Worm (Caenorhabditis elegans): ENCODE data around the gene Y41G9A.10.

DNA sequence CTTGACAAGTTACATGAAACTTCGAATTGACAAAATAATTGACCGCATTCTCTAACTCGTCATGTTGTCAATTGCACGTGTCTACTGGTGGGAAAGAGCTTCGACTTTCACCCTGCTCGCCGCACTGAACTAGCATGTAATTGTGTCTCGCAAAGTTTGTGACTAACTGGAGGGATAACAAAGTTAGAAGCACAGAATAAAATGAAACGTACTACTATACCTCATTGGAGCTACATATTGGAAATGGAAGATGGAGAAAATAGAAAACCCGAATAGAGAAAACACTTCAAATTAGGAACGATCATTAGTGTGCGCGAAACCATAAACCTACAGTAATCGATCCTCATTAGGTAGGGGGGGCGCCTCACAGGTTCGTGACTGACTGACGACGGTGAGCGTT is 18.8 kb downstream of the Y41G9A.10 start:
- TF ChIP-seq hnd-1 (tag; optimal IDR thresholded peaks at IDR 0.05) (no peak), ama-1 (optimal IDR thresholded peaks at IDR 0.05) (no peak), tbx-37 (GFP tag; conservative IDR thresholded peaks at IDR 0.05) (no peak), flt-1 (GFP tag; IDR thresholded peaks at IDR 0.05) (no peak), ets-7 (tag; optimal IDR thresholded peaks at IDR 0.05) (no peak), tra-4 (tag; optimal IDR thresholded peaks at IDR 0.05) (no peak), aly-1 (tag; optimal IDR thresholded peaks at IDR 0.05) (no peak), tbx-11 (GFP tag; IDR thresholded peaks at IDR 0.05) (no peak), hmg-4 (GFP tag; optimal IDR thresholded peaks at IDR 0.05) (no peak)
